Fruit fly (Drosophila melanogaster) whole organism, embryonic: ENCODE measurements around the gene CG5043.

Source experiments
- CG43689 ChIP-seq: fragments of 200-800 bp; sonication (Bioruptor generic); IDR thresholded peaks from 2 replicates; pipeline ENCODE4 v1.3.6; 2022; ENCODE audit warnings: missing biosample characterization, missing genetic modification characterization
- CG6689 ChIP-seq: fragments of 200-800 bp; sonication (Bioruptor generic); IDR thresholded peaks from 2 replicates; pipeline ENCODE4 v1.3.6; 2022; ENCODE audit warnings: missing biosample characterization, missing genetic modification characterization
- E2f2 ChIP-seq: fragments of 200-800 bp; sonication (Bioruptor generic); IDR thresholded peaks from 2 replicates; pipeline ENCODE4 v1.3.6; 2022; ENCODE audit warnings: missing biosample characterization, missing genetic modification characterization
- NC2β ChIP-seq: fragments of 200-800 bp; sonication (Bioruptor generic); optimal IDR thresholded peaks from 2 replicates; lab custom pipeline; 2016; ENCODE audit warnings: missing biosample characterization, missing genetic modification characterization
- Scr ChIP-seq: fragments of 200-800 bp; sonication (Bioruptor generic); IDR thresholded peaks from 2 replicates; pipeline ENCODE4 v1.3.6; 2022; ENCODE audit warnings: missing biosample characterization, missing genetic modification characterization; ENCODE audit not compliant: partially characterized antibody
- grn ChIP-seq: fragments of 200-800 bp; sonication (Bioruptor generic); optimal IDR thresholded peaks from 3 replicates; lab custom pipeline; 2017; ENCODE audit warnings: missing biosample characterization, missing genetic modification characterization
- run ChIP-seq: fragments of 200-800 bp; sonication (Bioruptor generic); optimal IDR thresholded peaks from 3 replicates; lab custom pipeline; 2018; ENCODE audit warnings: missing biosample characterization, mild to moderate bottlenecking, missing genetic modification characterization

DNA sequence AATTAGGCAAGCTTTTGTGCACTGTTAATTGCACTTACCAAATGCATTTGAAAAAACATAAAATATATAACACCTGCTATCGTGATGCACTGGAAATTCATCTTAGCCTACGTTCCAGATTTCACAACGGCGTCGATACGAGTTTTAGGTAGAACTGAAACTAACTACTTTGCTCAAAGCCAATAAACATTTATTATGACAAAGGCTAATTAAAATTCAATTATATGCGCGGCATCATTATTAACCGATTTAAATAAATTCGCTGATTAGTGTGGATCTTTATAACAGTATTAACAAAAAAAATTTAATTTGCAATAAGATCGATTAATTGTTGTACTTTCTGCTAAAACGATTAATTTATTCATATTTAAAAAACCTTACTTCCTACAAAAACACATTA is 2.8 kb downstream of the CG5043 start, which contains the start of gene CG33928:
- TF ChIP-seq NC2β (GFP tag; lab: Kevin White, UChicago) = no peak
- TF ChIP-seq Scr (GFP tag; lab: Robert Waterston, UW) = no peak
- no peak for TF ChIP-seq CG6689
- TF ChIP-seq grn (GFP tag; lab: Kevin White, UChicago) = no peak
- no peak for TF ChIP-seq CG43689 (GFP tag; lab: Robert Waterston, UW)
- no peak for TF ChIP-seq E2f2
- TF ChIP-seq run = no peak
